Fruit fly (Drosophila melanogaster): Measurements from ENCODE around the gene CG6885.

CG6885 gene

dm6 chr3L:18787882-18788281, 43.6 kb downstream of the CG6885 start:
- TF ChIP-seq Hr83 (GFP tag; optimal IDR thresholded peaks at IDR 0.05; ENCODE audit: poor library complexity, severe bottlenecking) (no peak), HLH106 (tag; optimal IDR thresholded peaks at IDR 0.05) (no peak), dsf (GFP tag; optimal IDR thresholded peaks at IDR 0.05; ENCODE audit: borderline replicate concordance) (no peak), foxo (GFP tag; optimal IDR thresholded peaks at IDR 0.05) (no peak), Hnf4 (GFP tag; optimal IDR thresholded peaks at IDR 0.05) (no peak), Rel (GFP tag; optimal IDR thresholded peaks at IDR 0.05) (no peak), Rel (tag; optimal IDR thresholded peaks at IDR 0.05) (no peak), jim (GFP tag; optimal IDR thresholded peaks at IDR 0.05) (no peak), CrebA (GFP tag; optimal IDR thresholded peaks at IDR 0.05; ENCODE audit: borderline replicate concordance) (no peak), N (GFP tag; optimal IDR thresholded peaks at IDR 0.05) (no peak), Sp1 (GFP tag; optimal IDR thresholded peaks at IDR 0.05) (no peak), pan (optimal IDR thresholded peaks at IDR 0.05) (no peak)

dm6 chr3L:18789203-18790018, 45.1 kb downstream of the CG6885 start:
- TF ChIP-seq psq (GFP tag; optimal IDR thresholded peaks at IDR 0.05) (no peak), Rel (GFP tag; optimal IDR thresholded peaks at IDR 0.05) (no peak), Rel (tag; optimal IDR thresholded peaks at IDR 0.05) (no peak), OdsH (GFP tag; optimal IDR thresholded peaks at IDR 0.05) (no peak), Hr83 (GFP tag; optimal IDR thresholded peaks at IDR 0.05; ENCODE audit: poor library complexity, severe bottlenecking) (no peak), Vsx2 (GFP tag; optimal IDR thresholded peaks at IDR 0.05; ENCODE audit: partially characterized antibody) (no peak), usp (GFP tag; optimal IDR thresholded peaks at IDR 0.05) (no peak), brk (GFP tag; optimal IDR thresholded peaks at IDR 0.05) (no peak), foxo (GFP tag; optimal IDR thresholded peaks at IDR 0.05) (no peak), CrebA (GFP tag; optimal IDR thresholded peaks at IDR 0.05; ENCODE audit: borderline replicate concordance) (no peak), jim (GFP tag; optimal IDR thresholded peaks at IDR 0.05) (no peak), Dif (GFP tag; optimal IDR thresholded peaks at IDR 0.05; ENCODE audit: partially characterized antibody) (no peak), rgr (GFP tag; optimal IDR thresholded peaks at IDR 0.05) (no peak), lola (GFP tag; optimal IDR thresholded peaks at IDR 0.05) (no peak)

DNA sequence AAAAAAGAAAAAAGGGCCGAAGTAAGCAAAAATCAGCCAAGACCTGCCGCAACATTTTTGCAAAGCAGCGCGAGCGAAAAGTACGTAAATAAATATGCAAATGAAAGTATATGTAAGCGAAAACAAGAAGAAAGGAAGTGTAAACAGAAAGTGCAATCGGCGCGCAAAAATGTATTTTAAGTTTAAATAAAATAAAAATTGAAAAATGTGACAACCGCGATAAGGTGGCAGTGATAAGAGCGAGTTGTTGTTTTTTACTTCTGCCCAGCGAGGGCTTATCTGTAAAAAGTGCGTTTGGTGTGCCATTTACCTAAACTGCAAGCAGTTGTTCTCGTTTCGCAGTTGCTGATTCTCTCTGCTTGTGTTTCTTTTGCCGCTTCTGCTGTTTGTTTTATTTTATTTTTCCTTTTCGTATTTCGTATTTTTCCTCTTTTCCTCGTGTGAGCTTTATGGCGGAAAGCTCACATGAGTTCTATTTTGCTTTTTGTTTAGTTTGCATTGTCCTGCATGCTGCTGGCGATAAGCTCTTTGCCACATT, 46.4 kb downstream of the CG6885 start:
- TF ChIP-seq Dfd (GFP tag; optimal IDR thresholded peaks at IDR 0.05) (no peak), rgr (GFP tag; optimal IDR thresholded peaks at IDR 0.05) (peak; percentile 55), Rel (GFP tag; optimal IDR thresholded peaks at IDR 0.05) (no peak), Rel (tag; optimal IDR thresholded peaks at IDR 0.05) (peak; percentile 8), GATAd (GFP tag; optimal IDR thresholded peaks at IDR 0.05) (no peak), tai (GFP tag; optimal IDR thresholded peaks at IDR 0.05) (peak; percentile 60), br (GFP tag; optimal IDR thresholded peaks at IDR 0.05) (peak; percentile 35), Dif (GFP tag; optimal IDR thresholded peaks at IDR 0.05; ENCODE audit: partially characterized antibody) (no peak), CG9705 (GFP tag; optimal IDR thresholded peaks at IDR 0.05) (peak; percentile 47), CrebA (GFP tag; optimal IDR thresholded peaks at IDR 0.05; ENCODE audit: borderline replicate concordance) (peak; percentile 4), dmrt93B (GFP tag; optimal IDR thresholded peaks at IDR 0.05) (peak; percentile 15), sv (GFP tag; optimal IDR thresholded peaks at IDR 0.05) (no peak), Hnf4 (GFP tag; optimal IDR thresholded peaks at IDR 0.05) (peak; percentile 41), Jra (GFP tag; optimal IDR thresholded peaks at IDR 0.05) (no peak), foxo (GFP tag; optimal IDR thresholded peaks at IDR 0.05) (no peak), h (GFP tag; optimal IDR thresholded peaks at IDR 0.05) (peak; percentile 25), OdsH (GFP tag; optimal IDR thresholded peaks at IDR 0.05) (peak; percentile 32), usp (GFP tag; optimal IDR thresholded peaks at IDR 0.05) (no peak), psq (GFP tag; optimal IDR thresholded peaks at IDR 0.05) (peak; percentile 59), dl (GFP tag; optimal IDR thresholded peaks at IDR 0.05; ENCODE audit: insufficient read depth in 1 of 2, partially characterized antibody in 2 of 2) (no peak), brk (GFP tag; optimal IDR thresholded peaks at IDR 0.05) (peak; percentile 31), HLH106 (tag; optimal IDR thresholded peaks at IDR 0.05) (no peak), woc (GFP tag; optimal IDR thresholded peaks at IDR 0.05) (no peak), Vsx2 (GFP tag; optimal IDR thresholded peaks at IDR 0.05; ENCODE audit: partially characterized antibody) (no peak), Sp1 (GFP tag; optimal IDR thresholded peaks at IDR 0.05) (peak; percentile 27), Abd-B (GFP tag; optimal IDR thresholded peaks at IDR 0.05) (no peak)
